Worm (Caenorhabditis elegans) whole organism, L4 larva: Measurements from ENCODE around the gene vha-4.
A peak's percentile ranks its signal among the peaks of the same experiment; 100 is the strongest.

Experiments
- F10B5.3 ChIP-seq: sonication (generic microtip); optimal IDR thresholded peaks from 2 replicates; lab custom pipeline; 2016; ENCODE audit warnings: mild to moderate bottlenecking, missing genetic modification characterization, missing compliant biosample characterization
- F26F4.8 ChIP-seq: fragments of 200-800 bp; sonication (Bioruptor generic); conservative IDR thresholded peaks from 2 replicates; pipeline ENCODE4 v1.3.6; 2022; ENCODE audit warnings: missing genetic modification characterization, missing compliant biosample characterization
- F37D6.2 ChIP-seq: sonication (generic microtip); optimal IDR thresholded peaks from 2 replicates; lab custom pipeline; 2016; ENCODE audit warnings: mild to moderate bottlenecking, missing genetic modification characterization, missing compliant biosample characterization
- F44E2.7 ChIP-seq: fragments of 200-800 bp; sonication (Bioruptor generic); IDR thresholded peaks from 2 replicates; pipeline ENCODE4 v2.1.2; 2022; ENCODE audit warnings: missing genetic modification characterization, missing compliant biosample characterization
- R02D3.7 ChIP-seq: fragments of 150-350 bp; sonication (generic microtip); optimal IDR thresholded peaks from 3 replicates; lab custom pipeline; 2014; ENCODE audit warnings: missing biosample characterization, missing genetic modification characterization
- T20F7.1 ChIP-seq: fragments of 200-800 bp; sonication (Bioruptor generic); optimal IDR thresholded peaks from 2 replicates; lab custom pipeline; 2018; ENCODE audit warnings: mild to moderate bottlenecking, missing genetic modification characterization, missing compliant biosample characterization
- T26A8.4 ChIP-seq: fragments of 200-800 bp; sonication (Bioruptor generic); IDR thresholded peaks from 2 replicates; pipeline ENCODE4 v1.3.6; 2022; ENCODE audit warnings: missing genetic modification characterization, missing compliant biosample characterization
- Y75B8A.6 ChIP-seq: fragments of 200-800 bp; sonication (Bioruptor generic); IDR thresholded peaks from 2 replicates; pipeline ENCODE4 v1.3.6; 2022; ENCODE audit warnings: missing genetic modification reagents, missing genetic modification characterization, missing compliant biosample characterization
- aha-1 ChIP-seq: fragments of 150-350 bp; peaks from one replicate; lab custom pipeline; 2014; ENCODE audit warnings: missing biosample characterization, missing genetic modification characterization
- attf-4 ChIP-seq: sonication (generic microtip); optimal IDR thresholded peaks from 3 replicates; lab custom pipeline; 2017; ENCODE audit warnings: missing biosample characterization, missing genetic modification characterization
- ceh-44 ChIP-seq: fragments of 200-800 bp; sonication (Bioruptor generic); IDR thresholded peaks from 2 replicates; pipeline ENCODE4 v1.3.6; 2022; ENCODE audit warnings: missing genetic modification reagents, missing genetic modification characterization, missing compliant biosample characterization
- ceh-82 ChIP-seq: sonication (generic microtip); optimal IDR thresholded peaks from 2 replicates; lab custom pipeline; 2017; ENCODE audit warnings: missing biosample characterization, missing genetic modification characterization
- daf-16 ChIP-seq, 3 experiments: sonication (generic microtip); optimal IDR thresholded peaks; 2 replicates each; lab custom pipeline; 2016 to 2017; ENCODE audit warnings: missing genetic modification characterization in 3 of 3, missing genetic modification reagents in 3 of 3, mild to moderate bottlenecking in 2 of 3, missing compliant biosample characterization in 2 of 3, missing biosample characterization in 1 of 3, moderate library complexity in 1 of 3
- daf-19 ChIP-seq: fragments of 200-800 bp; sonication (Bioruptor generic); conservative IDR thresholded peaks from 2 replicates; pipeline ENCODE4 v1.3.6; 2022; ENCODE audit warnings: missing genetic modification characterization, missing compliant biosample characterization
- dpl-1 ChIP-seq: fragments of 150-350 bp; optimal IDR thresholded peaks from 2 replicates; lab custom pipeline; 2014; ENCODE audit warnings: missing biosample characterization, missing genetic modification reagents, missing genetic modification characterization
- duxl-1 ChIP-seq: sonication (generic microtip); optimal IDR thresholded peaks from 2 replicates; lab custom pipeline; 2016; ENCODE audit warnings: mild to moderate bottlenecking, missing genetic modification characterization, moderate library complexity, missing compliant biosample characterization; ENCODE audit not compliant: poor library complexity
- dve-1 ChIP-seq: sonication (generic microtip); optimal IDR thresholded peaks from 2 replicates; lab custom pipeline; 2017; ENCODE audit warnings: antibody characterized with exemption, mild to moderate bottlenecking, missing genetic modification characterization, missing compliant biosample characterization; ENCODE audit not compliant: insufficient read depth
- egl-43 ChIP-seq: fragments of 200-800 bp; sonication (Bioruptor generic); IDR thresholded peaks from 2 replicates; pipeline ENCODE4 v1.3.6; 2022; ENCODE audit warnings: missing genetic modification reagents, missing genetic modification characterization, missing compliant biosample characterization
- hlh-11 ChIP-seq: fragments of 200-800 bp; sonication (Bioruptor generic); optimal IDR thresholded peaks from 2 replicates; lab custom pipeline; 2018; ENCODE audit warnings: mild to moderate bottlenecking, missing genetic modification characterization, missing compliant biosample characterization
- hlh-30 ChIP-seq: sonication (generic microtip); optimal IDR thresholded peaks from 2 replicates; lab custom pipeline; 2017; ENCODE audit warnings: antibody characterized with exemption, mild to moderate bottlenecking, missing genetic modification characterization, missing compliant biosample characterization; ENCODE audit not compliant: insufficient read depth
- lin-13 ChIP-seq: fragments of 150-350 bp; optimal IDR thresholded peaks from 2 replicates; lab custom pipeline; 2014; ENCODE audit warnings: missing biosample characterization, missing genetic modification reagents, missing genetic modification characterization
- lin-15B ChIP-seq: fragments of 150-350 bp; sonication (generic microtip); optimal IDR thresholded peaks from 3 replicates; lab custom pipeline; 2014; ENCODE audit warnings: missing biosample characterization, missing genetic modification characterization
- lin-29 ChIP-seq: fragments of 200-800 bp; sonication (Bioruptor generic); IDR thresholded peaks from 2 replicates; pipeline ENCODE4 v1.3.6; 2022; ENCODE audit warnings: missing genetic modification reagents, missing genetic modification characterization, missing compliant biosample characterization
- lin-38 ChIP-seq: fragments of 200-800 bp; sonication (Bioruptor generic); IDR thresholded peaks from 2 replicates; pipeline ENCODE4 v1.3.6; 2022; ENCODE audit warnings: missing genetic modification reagents, missing genetic modification characterization, missing compliant biosample characterization
- lsy-2 ChIP-seq, 2 experiments: fragments of 150-350 bp in 1 of 2; sonication (generic microtip) in 1 of 2; optimal IDR thresholded peaks; 2 replicates each; lab custom pipeline; 2014 to 2017; ENCODE audit warnings: missing biosample characterization in 2 of 2, missing genetic modification characterization in 2 of 2
- madf-5 ChIP-seq, 2 experiments: fragments of 200-800 bp; sonication (Bioruptor generic); IDR thresholded peaks; 2 replicates each; pipeline ENCODE4 v1.3.6; 2022; ENCODE audit warnings: missing compliant biosample characterization in 2 of 2, missing genetic modification characterization in 2 of 2
- mdl-1 ChIP-seq, 2 experiments: fragments of 150-350 bp in 1 of 2; sonication (generic microtip) in 1 of 2; optimal IDR thresholded peaks; 2 replicates each; lab custom pipeline; 2014 to 2017; ENCODE audit warnings: missing biosample characterization in 2 of 2, missing genetic modification characterization in 2 of 2
- mes-2 ChIP-seq: sonication (generic microtip); optimal IDR thresholded peaks from 2 replicates; lab custom pipeline; 2016; ENCODE audit warnings: missing genotype, mild to moderate bottlenecking, missing genetic modification characterization, missing compliant biosample characterization; ENCODE audit not compliant: poor library complexity, severe bottlenecking
- nhr-11 ChIP-seq: fragments of 150-350 bp; optimal IDR thresholded peaks from 2 replicates; lab custom pipeline; 2014; ENCODE audit warnings: missing biosample characterization, missing genetic modification characterization
- nhr-111 ChIP-seq: fragments of 200-800 bp; sonication (Bioruptor generic); optimal IDR thresholded peaks from 2 replicates; lab custom pipeline; 2018; ENCODE audit warnings: mild to moderate bottlenecking, missing genetic modification characterization, missing compliant biosample characterization
- nhr-42 ChIP-seq: fragments of 200-800 bp; sonication (Bioruptor generic); IDR thresholded peaks from 2 replicates; pipeline ENCODE4 v1.3.6; 2022; ENCODE audit warnings: missing genetic modification characterization, missing compliant biosample characterization
- nhr-76 ChIP-seq: fragments of 150-350 bp; optimal IDR thresholded peaks from 2 replicates; lab custom pipeline; 2014; ENCODE audit warnings: missing biosample characterization, missing genetic modification characterization
- saeg-2 ChIP-seq: fragments of 200-800 bp; sonication (Bioruptor generic); IDR thresholded peaks from 2 replicates; pipeline ENCODE4 v1.3.6; 2022; ENCODE audit warnings: missing genetic modification reagents, missing genetic modification characterization, missing compliant biosample characterization
- sdz-12 ChIP-seq: fragments of 200-800 bp; sonication (Bioruptor generic); optimal IDR thresholded peaks from 2 replicates; lab custom pipeline; 2018; ENCODE audit warnings: mild to moderate bottlenecking, missing genetic modification characterization, missing compliant biosample characterization
- set-16 ChIP-seq: fragments of 200-800 bp; sonication (Bioruptor generic); IDR thresholded peaks from 2 replicates; pipeline ENCODE4 v1.3.6; 2022; ENCODE audit warnings: missing genetic modification reagents, missing genetic modification characterization, missing compliant biosample characterization
- spr-1 ChIP-seq: sonication (generic microtip); optimal IDR thresholded peaks from 2 replicates; lab custom pipeline; 2016; ENCODE audit warnings: mild to moderate bottlenecking, missing genetic modification characterization, missing compliant biosample characterization
- spr-3 ChIP-seq: fragments of 200-800 bp; sonication (Bioruptor generic); optimal IDR thresholded peaks from 2 replicates; lab custom pipeline; 2018; ENCODE audit warnings: mild to moderate bottlenecking, missing genetic modification characterization, missing compliant biosample characterization
- tag-97 ChIP-seq: fragments of 200-800 bp; sonication (Bioruptor generic); IDR thresholded peaks from 2 replicates; pipeline ENCODE4 v1.3.6; 2022; ENCODE audit warnings: missing genetic modification characterization, missing compliant biosample characterization
- tra-1 ChIP-seq: fragments of 200-800 bp; sonication (Bioruptor generic); IDR thresholded peaks from 2 replicates; pipeline ENCODE4 v1.3.6; 2022; ENCODE audit warnings: missing genetic modification reagents, missing genetic modification characterization, missing compliant biosample characterization
- unc-62 ChIP-seq, 3 experiments: fragments of 150-350 bp in 1 of 3; sonication (generic microtip); optimal IDR thresholded peaks in 2 of 3; peaks in 1 of 3; 1 replicate in 1 of 3; 2 replicates in 2 of 3; lab custom pipeline; 2014 to 2017; ENCODE audit warnings: missing biosample characterization in 3 of 3, missing genetic modification characterization in 3 of 3, missing genetic modification reagents in 3 of 3, missing genotype in 1 of 3
- zfp-3 ChIP-seq: fragments of 200-800 bp; sonication (Bioruptor generic); conservative IDR thresholded peaks from 2 replicates; pipeline ENCODE4 v1.3.6; 2022; ENCODE audit warnings: missing genetic modification reagents, missing genetic modification characterization, missing compliant biosample characterization
- zip-2 ChIP-seq: fragments of 150-350 bp; optimal IDR thresholded peaks from 2 replicates; lab custom pipeline; 2014; ENCODE audit warnings: missing biosample characterization, missing genetic modification characterization

Gene vha-4

ce11 chrII:7864892-7865291 is 14.2 kb downstream of the vha-4 start:
- TF ChIP-seq F37D6.2 (tag; lab: Kevin White, UChicago) (no peak), nhr-111 (no peak), sdz-12 (GFP tag; lab: Kevin White, UChicago) (no peak), R02D3.7 (tag; lab: Kevin White, UChicago) (no peak), zfp-3 (no peak), nhr-76 (tag; lab: Kevin White, UChicago) (no peak), unc-62 (GFP tag; optimal IDR thresholded peaks at IDR 0.05 in 1 of 2; lab: Kevin White, UChicago) (peak in 1 of 2 experiments; percentile 50), unc-62 (tag; optimal IDR thresholded peaks at IDR 0.05; lab: Kevin White, UChicago) (no peak), aha-1 (peak; percentile 66), madf-5 (GFP tag; IDR thresholded peaks at IDR 0.05; lab: Robert Waterston, UW) (no peak)
- TF ChIP-seq, all 104 proteins: peak for 2

- no peak for TF ChIP-seq daf-19 (GFP tag; lab: Robert Waterston, UW)
- no peak for TF ChIP-seq nhr-11 (tag; lab: Kevin White, UChicago)
- TF ChIP-seq F10B5.3, result no peak
- TF ChIP-seq dpl-1 (GFP tag; lab: Kevin White, UChicago), result peak; percentile 26
- peak; percentile 2 for TF ChIP-seq hlh-30 (tag; lab: Kevin White, UChicago)
- TF ChIP-seq lin-13 (GFP tag; lab: Kevin White, UChicago), result no peak
- peak; percentile 43 for TF ChIP-seq T20F7.1 (GFP tag; lab: Kevin White, UChicago)
- TF ChIP-seq lin-38 (GFP tag; lab: Robert Waterston, UW), result peak; percentile 14; the same call in 1 of the 2 replicates
- no peak for TF ChIP-seq aha-1
- no peak for TF ChIP-seq attf-4 (tag; lab: Kevin White, UChicago)
- TF ChIP-seq saeg-2 (GFP tag; lab: Robert Waterston, UW), result no peak
- no peak for TF ChIP-seq tra-1 (GFP tag; lab: Robert Waterston, UW)
- TF ChIP-seq tag-97 (GFP tag; lab: Robert Waterston, UW), result no peak
- peak; percentile 55 for TF ChIP-seq mes-2
- no peak for TF ChIP-seq ceh-82 (tag; lab: Kevin White, UChicago)
- TF ChIP-seq dve-1, result peak; percentile 10
- no peak for TF ChIP-seq lin-29
- no peak for TF ChIP-seq F26F4.8 (GFP tag; lab: Robert Waterston, UW)
- TF ChIP-seq Y75B8A.6 (GFP tag; lab: Robert Waterston, UW), result no peak
- TF ChIP-seq mdl-1 (tag; optimal IDR thresholded peaks at IDR 0.05; lab: Kevin White, UChicago), result no peak
- no peak for TF ChIP-seq ceh-44 (GFP tag; lab: Robert Waterston, UW)
- peak in 1 of 2 experiments; percentile 82 for TF ChIP-seq lsy-2 (tag; optimal IDR thresholded peaks at IDR 0.05; lab: Kevin White, UChicago)
- TF ChIP-seq lin-15B, result no peak
- TF ChIP-seq daf-16 (GFP tag; optimal IDR thresholded peaks at IDR 0.05; lab: Kevin White, UChicago), result no peak
- TF ChIP-seq daf-16 (tag; optimal IDR thresholded peaks at IDR 0.05; lab: Kevin White, UChicago), result peak; percentile 72
- TF ChIP-seq hlh-11 (tag; lab: Kevin White, UChicago), result no peak
- TF ChIP-seq F44E2.7, result no peak
- no peak for TF ChIP-seq unc-62 (GFP tag; optimal IDR thresholded peaks at IDR 0.05 in 1 of 2; lab: Kevin White, UChicago)
- TF ChIP-seq unc-62 (tag; optimal IDR thresholded peaks at IDR 0.05; lab: Kevin White, UChicago), result no peak
- no peak for TF ChIP-seq madf-5 (GFP tag; IDR thresholded peaks at IDR 0.05; lab: Robert Waterston, UW)
- TF ChIP-seq, all 104 proteins: peak for 8
Observed at ce11 chrII:7864207-7864606, 14.9 kb downstream of the vha-4 start, which contains the start of gene ostb-1. TSS of gene ostb-1 (plus strand) at chrII:7864507.

- TF ChIP-seq T26A8.4 (GFP tag; lab: Robert Waterston, UW), result no peak
- TF ChIP-seq egl-43 (GFP tag; lab: Robert Waterston, UW), result 0 out of 2 replicates have a peak, but pooled peaks have one; percentile 24
- TF ChIP-seq zip-2 (tag; lab: Kevin White, UChicago), result no peak
- no peak for TF ChIP-seq lin-13 (GFP tag; lab: Kevin White, UChicago)
- no peak for TF ChIP-seq duxl-1 (tag; lab: Kevin White, UChicago)
- peak; percentile 1 for TF ChIP-seq dpl-1 (GFP tag; lab: Kevin White, UChicago)
- TF ChIP-seq set-16 (GFP tag; lab: Robert Waterston, UW), result peak; percentile 91
- no peak for TF ChIP-seq spr-1 (tag; lab: Kevin White, UChicago)
- TF ChIP-seq spr-3 (GFP tag; lab: Kevin White, UChicago), result no peak
- no peak for TF ChIP-seq hlh-11 (tag; lab: Kevin White, UChicago)
- TF ChIP-seq nhr-111, result no peak
- no peak for TF ChIP-seq nhr-42 (GFP tag; lab: Robert Waterston, UW)
Observed at ce11 chrII:7863480-7864125, 15.5 kb downstream of the vha-4 start.
